Fruit fly (Drosophila melanogaster) whole organism, prepupa: Measurements from ENCODE around the gene CG13670.

Source experiments
- Blimp-1 ChIP-seq: fragments of 200-800 bp; sonication (Bioruptor generic); optimal IDR thresholded peaks from 3 replicates; lab custom pipeline; 2017; ENCODE audit warnings: missing biosample characterization, missing genetic modification characterization, mild to moderate bottlenecking, moderate library complexity, missing genetic modification reagents
- CG10631 ChIP-seq: fragments of 200-800 bp; sonication (Bioruptor generic); optimal IDR thresholded peaks from 2 replicates; lab custom pipeline; 2016; ENCODE audit warnings: missing biosample characterization, missing genetic modification characterization
- CG10669 ChIP-seq: fragments of 200-800 bp; sonication (Bioruptor generic); optimal IDR thresholded peaks from 3 replicates; lab custom pipeline; 2018; ENCODE audit warnings: missing biosample characterization, mild to moderate bottlenecking, missing genetic modification characterization, moderate library complexity
- CG11762 ChIP-seq: fragments of 200-800 bp; sonication (Bioruptor generic); optimal IDR thresholded peaks from 3 replicates; lab custom pipeline; 2016; ENCODE audit warnings: missing biosample characterization, missing genetic modification characterization; ENCODE audit not compliant: insufficient read depth
- CG11902 ChIP-seq: fragments of 200-800 bp; sonication (Bioruptor generic); optimal IDR thresholded peaks from 3 replicates; lab custom pipeline; 2016; ENCODE audit warnings: missing biosample characterization, missing genetic modification characterization
- CG15336 ChIP-seq: fragments of 200-800 bp; sonication (Bioruptor generic); IDR thresholded peaks from 2 replicates; pipeline ENCODE4 v1.3.6; 2022; ENCODE audit warnings: missing biosample characterization, missing genetic modification characterization
- CG1621 ChIP-seq: fragments of 200-800 bp; sonication (Bioruptor generic); optimal IDR thresholded peaks from 3 replicates; lab custom pipeline; 2018; ENCODE audit warnings: missing biosample characterization, mild to moderate bottlenecking, missing genetic modification characterization
- CG16779 ChIP-seq: fragments of 200-800 bp; sonication (Bioruptor generic); optimal IDR thresholded peaks from 3 replicates; lab custom pipeline; 2017; ENCODE audit warnings: missing biosample characterization, mild to moderate bottlenecking, missing genetic modification characterization
- CG31627 ChIP-seq: fragments of 200-800 bp; sonication (Bioruptor generic); optimal IDR thresholded peaks from 3 replicates; lab custom pipeline; 2016; ENCODE audit warnings: missing biosample characterization, missing genetic modification characterization
- CG32006 ChIP-seq: fragments of 200-800 bp; sonication (Bioruptor generic); optimal IDR thresholded peaks from 3 replicates; lab custom pipeline; 2017; ENCODE audit warnings: missing biosample characterization, mild to moderate bottlenecking, missing genetic modification characterization
- CG34406 ChIP-seq: fragments of 200-800 bp; sonication (Bioruptor generic); optimal IDR thresholded peaks from 3 replicates; lab custom pipeline; 2016; ENCODE audit warnings: missing biosample characterization, missing genetic modification characterization
- CG3919 ChIP-seq: fragments of 200-800 bp; sonication (Bioruptor generic); optimal IDR thresholded peaks from 3 replicates; lab custom pipeline; 2016; ENCODE audit warnings: missing biosample characterization, missing genetic modification characterization
- CG4318 ChIP-seq: fragments of 200-800 bp; sonication (Bioruptor generic); optimal IDR thresholded peaks from 3 replicates; lab custom pipeline; 2017; ENCODE audit warnings: missing biosample characterization, mild to moderate bottlenecking, missing genetic modification characterization
- CG6163 ChIP-seq: fragments of 200-800 bp; sonication (Bioruptor generic); IDR thresholded peaks from 3 replicates; pipeline ENCODE4 v1.3.6; 2022; ENCODE audit warnings: missing biosample characterization, missing genetic modification characterization
- CG6276 ChIP-seq: fragments of 200-800 bp; sonication (Bioruptor generic); optimal IDR thresholded peaks from 2 replicates; lab custom pipeline; 2017; ENCODE audit warnings: missing biosample characterization, mild to moderate bottlenecking, missing genetic modification characterization
- CG6792 ChIP-seq: fragments of 200-800 bp; sonication (Bioruptor generic); optimal IDR thresholded peaks from 3 replicates; lab custom pipeline; 2016; ENCODE audit warnings: missing biosample characterization, missing genetic modification characterization
- CG6808 ChIP-seq: fragments of 200-800 bp; sonication (Bioruptor generic); optimal IDR thresholded peaks from 3 replicates; lab custom pipeline; 2017; ENCODE audit warnings: missing biosample characterization, missing genetic modification characterization, mild to moderate bottlenecking, moderate library complexity, missing genetic modification reagents
- CG6854 ChIP-seq: fragments of 200-800 bp; sonication (Bioruptor generic); optimal IDR thresholded peaks from 2 replicates; lab custom pipeline; 2017; ENCODE audit warnings: missing biosample characterization, mild to moderate bottlenecking, missing genetic modification characterization
- CG8119 ChIP-seq: fragments of 200-800 bp; sonication (Bioruptor generic); IDR thresholded peaks from 3 replicates; pipeline ENCODE4 v1.3.6; 2022; ENCODE audit warnings: missing biosample characterization, missing genetic modification characterization
- CG8319 ChIP-seq: fragments of 200-800 bp; sonication (Bioruptor generic); optimal IDR thresholded peaks from 3 replicates; lab custom pipeline; 2016; ENCODE audit warnings: missing biosample characterization, missing genetic modification characterization
- CG8632 ChIP-seq: fragments of 200-800 bp; sonication (Bioruptor generic); optimal IDR thresholded peaks from 3 replicates; lab custom pipeline; 2016; ENCODE audit warnings: missing biosample characterization, missing genetic modification characterization
- CG9139 ChIP-seq: fragments of 200-800 bp; sonication (Bioruptor generic); optimal IDR thresholded peaks from 3 replicates; lab custom pipeline; 2017; ENCODE audit warnings: missing biosample characterization, mild to moderate bottlenecking, missing genetic modification characterization
- Eip75B ChIP-seq: fragments of 200-800 bp; sonication (Bioruptor generic); optimal IDR thresholded peaks from 3 replicates; lab custom pipeline; 2016; ENCODE audit warnings: missing biosample characterization, missing genetic modification characterization
- Eip93F ChIP-seq: fragments of 200-800 bp; sonication (Bioruptor generic); optimal IDR thresholded peaks from 2 replicates; lab custom pipeline; 2016; ENCODE audit warnings: missing biosample characterization, mild to moderate bottlenecking, missing genetic modification characterization
- Ets21C ChIP-seq: fragments of 200-800 bp; sonication (Bioruptor generic); optimal IDR thresholded peaks from 3 replicates; lab custom pipeline; 2016; ENCODE audit warnings: missing biosample characterization, missing genetic modification characterization
- Ets96B ChIP-seq: fragments of 200-800 bp; optimal IDR thresholded peaks from 2 replicates; lab custom pipeline; 2019; ENCODE audit warnings: missing biosample characterization, mild to moderate bottlenecking, missing genetic modification characterization, moderate library complexity
- Gug ChIP-seq: fragments of 200-800 bp; sonication (Bioruptor generic); IDR thresholded peaks from 2 replicates; pipeline ENCODE4 v1.3.6; 2022; ENCODE audit warnings: missing biosample characterization, missing genetic modification characterization
- Hr38 ChIP-seq: sonication (Bioruptor generic); optimal IDR thresholded peaks from 2 replicates; lab custom pipeline; 2016; ENCODE audit warnings: missing biosample characterization, missing genetic modification characterization
- Hr4 ChIP-seq: fragments of 200-800 bp; sonication (Bioruptor generic); optimal IDR thresholded peaks from 3 replicates; lab custom pipeline; 2016; ENCODE audit warnings: missing biosample characterization, missing genetic modification characterization
- Lpt ChIP-seq: fragments of 200-800 bp; sonication (Bioruptor generic); optimal IDR thresholded peaks from 3 replicates; lab custom pipeline; 2016; ENCODE audit warnings: missing biosample characterization, missing genetic modification characterization
- Met ChIP-seq: fragments of 200-800 bp; sonication (Bioruptor generic); optimal IDR thresholded peaks from 3 replicates; lab custom pipeline; 2016; ENCODE audit warnings: missing biosample characterization, missing genetic modification characterization
- Sox102F ChIP-seq: fragments of 200-800 bp; sonication (Bioruptor generic); optimal IDR thresholded peaks from 2 replicates; lab custom pipeline; 2016; ENCODE audit warnings: missing biosample characterization, mild to moderate bottlenecking, missing genetic modification characterization
- Sox14 ChIP-seq: fragments of 200-800 bp; sonication (Bioruptor generic); optimal IDR thresholded peaks from 3 replicates; lab custom pipeline; 2016; ENCODE audit warnings: missing biosample characterization, missing genetic modification characterization
- Sox15 ChIP-seq: fragments of 200-800 bp; sonication (Bioruptor generic); optimal IDR thresholded peaks from 3 replicates; lab custom pipeline; 2016; ENCODE audit warnings: missing biosample characterization, missing genetic modification characterization
- achi ChIP-seq: fragments of 200-800 bp; sonication (Bioruptor generic); optimal IDR thresholded peaks from 3 replicates; lab custom pipeline; 2016; ENCODE audit warnings: missing biosample characterization, missing genetic modification characterization
- acj6 ChIP-seq: fragments of 200-800 bp; sonication (Bioruptor generic); optimal IDR thresholded peaks from 3 replicates; lab custom pipeline; 2016; ENCODE audit warnings: missing biosample characterization, missing genetic modification characterization
- cyc ChIP-seq: fragments of 200-800 bp; sonication (Bioruptor generic); optimal IDR thresholded peaks from 3 replicates; lab custom pipeline; 2016; ENCODE audit warnings: missing biosample characterization, missing genetic modification characterization
- dsx ChIP-seq: fragments of 200-800 bp; optimal IDR thresholded peaks from 3 replicates; lab custom pipeline; 2019; ENCODE audit warnings: missing biosample characterization, mild to moderate bottlenecking, missing genetic modification characterization, moderate library complexity; ENCODE audit not compliant: poor library complexity, severe bottlenecking
- eg ChIP-seq: fragments of 200-800 bp; sonication (Bioruptor generic); IDR thresholded peaks from 3 replicates; pipeline ENCODE4 v1.3.6; 2022; ENCODE audit warnings: missing biosample characterization, missing genetic modification characterization
- esn ChIP-seq: fragments of 200-800 bp; sonication (Bioruptor generic); optimal IDR thresholded peaks from 2 replicates; lab custom pipeline; 2016; ENCODE audit warnings: missing biosample characterization, mild to moderate bottlenecking, missing genetic modification characterization, moderate library complexity
- fd59A ChIP-seq: fragments of 200-800 bp; sonication (Bioruptor generic); optimal IDR thresholded peaks from 2 replicates; lab custom pipeline; 2017; ENCODE audit warnings: missing biosample characterization, mild to moderate bottlenecking, missing genetic modification characterization, missing genetic modification reagents
- fd85E ChIP-seq: fragments of 200-800 bp; sonication (Bioruptor generic); optimal IDR thresholded peaks from 3 replicates; lab custom pipeline; 2016; ENCODE audit warnings: missing biosample characterization, missing genetic modification characterization
- fkh ChIP-seq: fragments of 200-800 bp; sonication (Bioruptor generic); optimal IDR thresholded peaks from 3 replicates; lab custom pipeline; 2017; ENCODE audit warnings: missing biosample characterization, mild to moderate bottlenecking, missing genetic modification characterization, moderate library complexity
- lz ChIP-seq: fragments of 200-800 bp; sonication (Bioruptor generic); optimal IDR thresholded peaks from 3 replicates; lab custom pipeline; 2016; ENCODE audit warnings: missing biosample characterization, missing genetic modification characterization
- net ChIP-seq: fragments of 200-800 bp; sonication (Bioruptor generic); optimal IDR thresholded peaks from 3 replicates; lab custom pipeline; 2016; ENCODE audit warnings: missing biosample characterization, missing genetic modification characterization
- pdm3 ChIP-seq: fragments of 200-800 bp; sonication (Bioruptor generic); optimal IDR thresholded peaks from 3 replicates; lab custom pipeline; 2016; ENCODE audit warnings: missing biosample characterization, missing genetic modification characterization
- salr ChIP-seq, 2 experiments: fragments of 200-800 bp; sonication (Bioruptor generic); optimal IDR thresholded peaks; 3 replicates each; lab custom pipeline; 2016 to 2018; ENCODE audit warnings: missing biosample characterization in 2 of 2, missing genetic modification characterization in 2 of 2, mild to moderate bottlenecking in 1 of 2
- ss ChIP-seq, 2 experiments: fragments of 200-800 bp; sonication (Bioruptor generic); optimal IDR thresholded peaks; 2 replicates in 1 of 2; 3 replicates in 1 of 2; lab custom pipeline; 2017 to 2018; ENCODE audit warnings: mild to moderate bottlenecking in 2 of 2, missing biosample characterization in 2 of 2, missing genetic modification characterization in 2 of 2, moderate library complexity in 1 of 2
- svp ChIP-seq: fragments of 200-800 bp; sonication (Bioruptor generic); peaks from one replicate; lab custom pipeline; 2016; ENCODE audit warnings: missing biosample characterization, missing genetic modification characterization
- topi ChIP-seq: fragments of 200-800 bp; sonication (Bioruptor generic); optimal IDR thresholded peaks from 3 replicates; lab custom pipeline; 2016; ENCODE audit warnings: missing biosample characterization, missing genetic modification characterization
- vri ChIP-seq: fragments of 200-800 bp; sonication (Bioruptor generic); optimal IDR thresholded peaks from 3 replicates; lab custom pipeline; 2016; ENCODE audit warnings: missing biosample characterization, mild to moderate bottlenecking, missing genetic modification characterization

CG13670 gene

DNA sequence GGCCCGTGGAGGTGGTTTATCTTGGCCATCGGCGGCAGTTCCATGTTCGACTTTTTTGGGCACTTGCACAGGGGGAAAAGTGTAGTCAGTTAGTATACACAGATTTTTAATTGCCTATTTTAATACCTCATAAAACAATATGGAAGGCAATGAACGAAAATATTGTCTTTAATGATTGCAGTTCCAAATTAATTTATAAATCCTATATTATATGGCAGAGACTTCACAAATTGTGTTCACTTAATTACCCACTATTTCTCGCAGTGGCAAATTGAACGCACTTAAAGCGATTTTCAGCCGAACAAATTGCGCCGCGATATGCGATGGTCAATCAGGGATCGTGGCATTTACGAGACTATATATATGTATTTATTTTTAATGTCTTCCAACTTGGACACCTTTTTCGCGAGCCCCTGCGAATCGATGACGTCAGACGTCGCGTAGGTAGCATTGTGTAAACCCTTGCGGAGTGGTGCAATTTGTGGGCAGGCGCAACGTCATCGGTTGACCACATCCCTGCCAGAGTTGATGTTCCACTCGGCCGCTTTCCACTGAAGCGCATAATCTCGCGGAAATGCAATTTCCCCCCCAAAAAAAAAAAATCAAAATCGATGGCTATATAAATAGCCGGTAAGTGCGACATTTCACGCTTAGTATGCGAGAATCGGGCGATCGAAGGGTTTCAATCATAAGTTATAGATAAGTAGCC lies at the start of gene CG13670:
Gene CG13670, plus strand, starts transcription at position 659 of the 709 bp plus-strand sequence.
- TF ChIP-seq lz (GFP tag; lab: Kevin White, UChicago) = no peak
- TF ChIP-seq fd85E (GFP tag; lab: Kevin White, UChicago) = no peak
- peak; percentile 57 for TF ChIP-seq CG15336 (GFP tag; lab: Robert Waterston, UW)
- TF ChIP-seq fd59A (GFP tag; lab: Kevin White, UChicago) = no peak
- TF ChIP-seq CG31627 (GFP tag; lab: Kevin White, UChicago) = no peak
- TF ChIP-seq pdm3 (GFP tag; lab: Kevin White, UChicago) = peak; percentile 18
- no peak for TF ChIP-seq salr (GFP tag; optimal IDR thresholded peaks at IDR 0.05; lab: Kevin White, UChicago)
- no peak for TF ChIP-seq CG8319 (GFP tag; lab: Kevin White, UChicago)
- peak; percentile 56; the same call in 1 of the 3 replicates for TF ChIP-seq CG8119 (GFP tag; lab: Robert Waterston, UW)
- no peak for TF ChIP-seq Hr38 (GFP tag; lab: Kevin White, UChicago)
- TF ChIP-seq Sox14 (GFP tag; lab: Kevin White, UChicago) = no peak
- no peak for TF ChIP-seq esn (GFP tag; lab: Kevin White, UChicago)
- no peak for TF ChIP-seq Gug
- peak; percentile 14 for TF ChIP-seq CG6792
- TF ChIP-seq cyc (GFP tag; lab: Kevin White, UChicago) = peak; percentile 18
- TF ChIP-seq CG6854 (GFP tag; lab: Kevin White, UChicago) = no peak
- peak; percentile 43 for TF ChIP-seq Hr4 (GFP tag; lab: Kevin White, UChicago)
- TF ChIP-seq Eip93F (GFP tag; lab: Kevin White, UChicago) = no peak
- peak; percentile 12 for TF ChIP-seq CG34406 (GFP tag; lab: Kevin White, UChicago)
- TF ChIP-seq CG9139 (GFP tag; lab: Kevin White, UChicago) = no peak
- no peak for TF ChIP-seq Ets96B (tag; lab: Kevin White, UChicago)
- TF ChIP-seq Blimp-1 = no peak
- TF ChIP-seq CG4318 (GFP tag; lab: Kevin White, UChicago) = no peak
- no peak for TF ChIP-seq ss (GFP tag; optimal IDR thresholded peaks at IDR 0.05; lab: Kevin White, UChicago)
- no peak for TF ChIP-seq Lpt (GFP tag; lab: Kevin White, UChicago)
- peak; percentile 36 for TF ChIP-seq CG32006 (GFP tag; lab: Kevin White, UChicago)
- no peak for TF ChIP-seq topi
- peak; percentile 62; the same call in 2 of the 3 replicates for TF ChIP-seq CG6163 (GFP tag; lab: Robert Waterston, UW)
- no peak for TF ChIP-seq vri (GFP tag; lab: Kevin White, UChicago)
- TF ChIP-seq acj6 (GFP tag; lab: Kevin White, UChicago) = no peak
- peak; percentile 46 for TF ChIP-seq CG6276 (GFP tag; lab: Kevin White, UChicago)
- TF ChIP-seq fkh (GFP tag; lab: Kevin White, UChicago) = no peak
- no peak for TF ChIP-seq Eip75B (GFP tag; lab: Kevin White, UChicago)
- peak; percentile 40 for TF ChIP-seq CG11762 (GFP tag; lab: Kevin White, UChicago)
- no peak for TF ChIP-seq Met
- TF ChIP-seq Ets21C (GFP tag; lab: Kevin White, UChicago) = no peak
- TF ChIP-seq achi (GFP tag; lab: Kevin White, UChicago) = peak; percentile 29
- no peak for TF ChIP-seq CG8632 (GFP tag; lab: Kevin White, UChicago)
- peak; percentile 40 for TF ChIP-seq CG3919 (GFP tag; lab: Kevin White, UChicago)
- TF ChIP-seq CG1621 = no peak
- no peak for TF ChIP-seq CG10669
- TF ChIP-seq net (GFP tag; lab: Kevin White, UChicago) = peak; percentile 36
- TF ChIP-seq Sox15 (GFP tag; lab: Kevin White, UChicago) = no peak
- TF ChIP-seq eg = peak; percentile 64
- no peak for TF ChIP-seq Sox102F (GFP tag; lab: Kevin White, UChicago)
- no peak for TF ChIP-seq CG16779 (tag; lab: Kevin White, UChicago)
- TF ChIP-seq svp (GFP tag; lab: Kevin White, UChicago) = peak; percentile 64
- no peak for TF ChIP-seq dsx
- no peak for TF ChIP-seq CG10631 (GFP tag; lab: Kevin White, UChicago)
- TF ChIP-seq CG6808 (GFP tag; lab: Kevin White, UChicago) = no peak
- TF ChIP-seq CG11902 (GFP tag; lab: Kevin White, UChicago) = peak; percentile 38
